Worm (Caenorhabditis elegans) whole organism, L1 larva: ENCODE results near the gene npr-11.
A peak's percentile ranks its signal among the peaks of the same experiment; 100 is the strongest.

Experiments used
- C04F5.9 ChIP-seq: sonication (generic microtip); optimal IDR thresholded peaks from 2 replicates; lab custom pipeline; 2016; ENCODE audit warnings: missing genetic modification characterization, missing compliant biosample characterization
- C16A3.4 ChIP-seq: fragments of 150-350 bp; optimal IDR thresholded peaks from 2 replicates; lab custom pipeline; 2014; ENCODE audit warnings: missing biosample characterization, missing genetic modification characterization
- F16B12.6 ChIP-seq: fragments of 150-350 bp; optimal IDR thresholded peaks from 2 replicates; lab custom pipeline; 2014; ENCODE audit warnings: missing biosample characterization, missing genetic modification characterization
- aly-2 ChIP-seq: fragments of 150-350 bp; optimal IDR thresholded peaks from 2 replicates; lab custom pipeline; 2014; ENCODE audit warnings: missing biosample characterization, missing genetic modification characterization
- blmp-1 ChIP-seq: fragments of 150-350 bp; optimal IDR thresholded peaks from 2 replicates; lab custom pipeline; 2014; ENCODE audit warnings: missing biosample characterization, missing genetic modification characterization
- ceh-63 ChIP-seq: fragments of 200-800 bp; sonication (Bioruptor generic); optimal IDR thresholded peaks from 2 replicates; lab custom pipeline; 2018; ENCODE audit warnings: mild to moderate bottlenecking, missing genetic modification characterization, missing compliant biosample characterization
- ceh-8 ChIP-seq: fragments of 200-800 bp; sonication (Bioruptor generic); optimal IDR thresholded peaks from 2 replicates; lab custom pipeline; 2018; ENCODE audit warnings: mild to moderate bottlenecking, missing genetic modification characterization, moderate library complexity, missing compliant biosample characterization
- ces-1 ChIP-seq: fragments of 150-350 bp; optimal IDR thresholded peaks from 2 replicates; lab custom pipeline; 2014; ENCODE audit warnings: missing biosample characterization, missing genetic modification reagents, missing genetic modification characterization
- efl-1 ChIP-seq, 4 experiments: fragments of 150-350 bp; optimal IDR thresholded peaks in 3 of 4; peaks in 1 of 4; 1 replicate in 1 of 4; 2 replicates in 3 of 4; lab custom pipeline; 2014; ENCODE audit warnings: missing biosample characterization in 2 of 4, missing genetic modification characterization in 2 of 4, missing genetic modification reagents in 2 of 4
- egl-13 ChIP-seq: sonication (generic microtip); optimal IDR thresholded peaks from 2 replicates; lab custom pipeline; 2016; ENCODE audit warnings: missing genotype, missing genetic modification reagents, missing genetic modification characterization, missing compliant biosample characterization
- fkh-10 ChIP-seq: sonication (generic microtip); optimal IDR thresholded peaks from 2 replicates; lab custom pipeline; 2017; ENCODE audit warnings: missing biosample characterization, missing genetic modification reagents, missing genetic modification characterization
- fkh-8 ChIP-seq: sonication (generic microtip); optimal IDR thresholded peaks from 2 replicates; lab custom pipeline; 2016; ENCODE audit warnings: mild to moderate bottlenecking, missing genetic modification characterization, missing compliant biosample characterization
- grh-1 ChIP-seq: fragments of 200-800 bp; sonication (Bioruptor generic); IDR thresholded peaks from 2 replicates; pipeline ENCODE4 v1.3.6; 2022; ENCODE audit warnings: missing genetic modification reagents, missing genetic modification characterization, missing compliant biosample characterization
- hlh-17 ChIP-seq: fragments of 200-800 bp; sonication (Bioruptor generic); optimal IDR thresholded peaks from 2 replicates; lab custom pipeline; 2018; ENCODE audit warnings: missing genetic modification characterization, mild to moderate bottlenecking, missing compliant biosample characterization, moderate library complexity, borderline replicate concordance
- hlh-4 ChIP-seq: sonication (generic microtip); optimal IDR thresholded peaks from 2 replicates; lab custom pipeline; 2016; ENCODE audit warnings: mild to moderate bottlenecking, missing genetic modification characterization, missing compliant biosample characterization
- hpl-2 ChIP-seq: fragments of 150-350 bp; optimal IDR thresholded peaks from 2 replicates; lab custom pipeline; 2014; ENCODE audit warnings: missing biosample characterization, missing genetic modification reagents, missing genetic modification characterization
- irx-1 ChIP-seq: sonication (generic microtip); optimal IDR thresholded peaks from 2 replicates; lab custom pipeline; 2016; ENCODE audit warnings: missing genetic modification characterization, missing compliant biosample characterization
- lin-14 ChIP-seq: fragments of 200-800 bp; sonication (Bioruptor generic); optimal IDR thresholded peaks from 2 replicates; lab custom pipeline; 2018; ENCODE audit warnings: mild to moderate bottlenecking, missing genetic modification characterization, moderate library complexity, missing compliant biosample characterization
- lin-15B ChIP-seq: fragments of 150-350 bp; sonication (generic microtip); optimal IDR thresholded peaks from 3 replicates; lab custom pipeline; 2014; ENCODE audit warnings: missing biosample characterization, missing genetic modification characterization
- lsy-2 ChIP-seq, 2 experiments: fragments of 150-350 bp; optimal IDR thresholded peaks; 2 replicates each; lab custom pipeline; 2014; ENCODE audit warnings: missing biosample characterization in 2 of 2, missing genetic modification characterization in 2 of 2
- mef-2 ChIP-seq: fragments of 150-350 bp; optimal IDR thresholded peaks from 2 replicates; lab custom pipeline; 2014; ENCODE audit warnings: missing biosample characterization, missing genetic modification characterization
- nhr-28 ChIP-seq: fragments of 150-350 bp; optimal IDR thresholded peaks from 2 replicates; lab custom pipeline; 2014; ENCODE audit warnings: missing biosample characterization, missing genetic modification characterization
- nhr-76 ChIP-seq: sonication (generic microtip); optimal IDR thresholded peaks from 2 replicates; lab custom pipeline; 2017; ENCODE audit warnings: missing biosample characterization, missing genetic modification characterization
- nhr-77 ChIP-seq: fragments of 150-350 bp; optimal IDR thresholded peaks from 2 replicates; lab custom pipeline; 2014; ENCODE audit warnings: missing biosample characterization, missing genetic modification characterization
- nhr-84 ChIP-seq: sonication (generic microtip); optimal IDR thresholded peaks from 2 replicates; lab custom pipeline; 2017; ENCODE audit warnings: missing biosample characterization, missing genetic modification characterization
- nhr-90 ChIP-seq: sonication (generic microtip); optimal IDR thresholded peaks from 2 replicates; lab custom pipeline; 2016; ENCODE audit warnings: mild to moderate bottlenecking, missing genetic modification characterization, missing compliant biosample characterization; ENCODE audit not compliant: poor library complexity
- pax-3 ChIP-seq: fragments of 200-800 bp; sonication (Bioruptor generic); optimal IDR thresholded peaks from 2 replicates; lab custom pipeline; 2018; ENCODE audit warnings: mild to moderate bottlenecking, missing genetic modification characterization, moderate library complexity, missing compliant biosample characterization
- rnt-1 ChIP-seq: sonication (generic microtip); optimal IDR thresholded peaks from 2 replicates; lab custom pipeline; 2016; ENCODE audit warnings: mild to moderate bottlenecking, missing genetic modification characterization, moderate library complexity, missing compliant biosample characterization
- skn-1 ChIP-seq: fragments of 150-350 bp; optimal IDR thresholded peaks from 2 replicates; lab custom pipeline; 2014; ENCODE audit warnings: missing biosample characterization, missing genetic modification characterization
- sox-4 ChIP-seq: sonication (generic microtip); optimal IDR thresholded peaks from 2 replicates; lab custom pipeline; 2016; ENCODE audit warnings: missing genetic modification characterization, missing compliant biosample characterization
- tbx-2 ChIP-seq: sonication (generic microtip); optimal IDR thresholded peaks from 2 replicates; lab custom pipeline; 2016; ENCODE audit warnings: missing genetic modification characterization, missing compliant biosample characterization
- tlp-1 ChIP-seq: fragments of 150-350 bp; optimal IDR thresholded peaks from 2 replicates; lab custom pipeline; 2014; ENCODE audit warnings: missing biosample characterization, missing genetic modification characterization
- unc-86 ChIP-seq: sonication (generic microtip); optimal IDR thresholded peaks from 2 replicates; lab custom pipeline; 2016; ENCODE audit warnings: missing genetic modification characterization, missing compliant biosample characterization
- zag-1 ChIP-seq: fragments of 150-350 bp; optimal IDR thresholded peaks from 2 replicates; lab custom pipeline; 2014; ENCODE audit warnings: missing biosample characterization, missing genetic modification characterization
- ztf-4 ChIP-seq: fragments of 150-350 bp; optimal IDR thresholded peaks from 2 replicates; lab custom pipeline; 2014; ENCODE audit warnings: missing biosample characterization, missing genetic modification characterization

The npr-11 gene

DNA sequence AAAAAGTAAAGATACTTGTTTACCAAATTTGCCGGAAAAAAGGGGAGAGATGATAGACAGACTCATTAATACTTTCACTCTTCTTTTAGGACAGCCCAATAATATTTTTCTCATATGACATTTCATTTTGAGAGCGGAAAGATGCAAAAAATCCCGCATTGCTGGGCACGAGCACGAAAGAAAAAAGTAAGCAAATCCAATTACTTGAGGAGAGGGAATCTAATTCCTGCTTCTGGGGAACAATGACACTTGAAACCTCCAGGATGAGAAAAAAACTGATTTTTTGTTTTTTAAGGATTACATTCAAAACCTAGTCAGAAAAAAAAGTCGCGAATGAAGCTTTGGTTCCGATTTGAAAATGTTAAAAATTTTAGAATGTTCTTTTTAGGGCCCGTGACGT, 38.6 kb downstream of the npr-11 start:
- TF ChIP-seq nhr-77 (no peak), hpl-2 (GFP tag; lab: Kevin White, UChicago) (no peak), hlh-17 (no peak), fkh-10 (GFP tag; lab: Kevin White, UChicago) (peak; percentile 83), unc-86 (no peak), rnt-1 (tag; lab: Kevin White, UChicago) (no peak), nhr-84 (tag; lab: Kevin White, UChicago) (no peak), lin-14 (GFP tag; lab: Kevin White, UChicago) (peak; percentile 44), zag-1 (tag; lab: Kevin White, UChicago) (no peak)

DNA sequence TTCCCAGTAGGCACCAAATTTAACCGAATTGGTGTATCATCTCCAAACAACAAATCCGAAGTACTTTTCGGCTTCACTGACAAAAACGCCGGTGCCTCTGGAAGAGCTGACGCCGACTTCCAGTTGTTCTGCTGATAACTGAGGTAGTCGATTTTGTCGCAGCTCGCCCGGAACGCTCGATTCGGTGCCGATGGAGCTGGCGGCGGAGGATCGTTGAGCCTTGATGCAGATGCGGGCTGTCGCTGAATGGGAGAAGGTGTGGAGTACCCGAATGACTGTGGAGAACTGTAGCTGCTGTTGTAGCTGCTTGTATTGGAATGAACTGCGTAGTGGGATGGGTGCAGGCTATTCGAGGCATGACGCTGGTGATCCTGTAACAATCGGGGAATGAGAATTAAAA, 42.3 kb downstream of the npr-11 start:
- no peak for TF ChIP-seq C16A3.4 (tag; lab: Kevin White, UChicago)
- no peak for TF ChIP-seq hlh-4 (tag; lab: Kevin White, UChicago)
- TF ChIP-seq ceh-63 (GFP tag; lab: Kevin White, UChicago) = no peak
- no peak for TF ChIP-seq nhr-28 (tag; lab: Kevin White, UChicago)
- no peak for TF ChIP-seq lsy-2 (tag; optimal IDR thresholded peaks at IDR 0.05; lab: Kevin White, UChicago)
- TF ChIP-seq nhr-90 (tag; lab: Kevin White, UChicago) = no peak
- TF ChIP-seq fkh-10 (GFP tag; lab: Kevin White, UChicago) = no peak
- no peak for TF ChIP-seq ces-1
- no peak for TF ChIP-seq sox-4 (tag; lab: Kevin White, UChicago)
- TF ChIP-seq C04F5.9 (tag; lab: Kevin White, UChicago) = no peak

DNA sequence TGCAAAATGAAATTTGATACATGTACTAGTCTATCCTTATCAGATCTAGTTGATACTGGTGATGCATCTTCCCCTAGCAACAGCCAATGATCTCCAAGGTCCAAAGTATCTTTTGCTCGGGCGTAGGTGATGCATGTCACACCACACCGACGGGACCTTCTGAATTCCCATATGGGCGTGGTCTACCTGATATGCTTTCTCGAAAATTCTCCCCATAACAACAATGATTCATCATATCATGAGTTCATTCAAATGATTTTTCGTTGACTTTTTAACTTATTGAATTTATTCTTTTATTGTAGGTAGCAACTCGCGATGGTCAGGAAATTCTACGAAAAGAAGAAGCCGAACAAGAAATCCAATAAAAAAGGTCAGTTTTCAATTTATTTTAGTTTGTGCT, 46.4 kb downstream of the npr-11 start, which contains the start of gene C46H3.1:
Gene C46H3.1, plus strand, starts transcription at position 301 of the 400 bp plus-strand sequence.
- TF ChIP-seq fkh-10 (GFP tag; lab: Kevin White, UChicago) (peak; percentile 36), C04F5.9 (tag; lab: Kevin White, UChicago) (no peak)

- TF ChIP-seq aly-2 (tag; lab: Kevin White, UChicago) (no peak), fkh-8 (no peak), nhr-76 (no peak), egl-13 (tag; lab: Kevin White, UChicago) (no peak), fkh-10 (GFP tag; lab: Kevin White, UChicago) (no peak), hpl-2 (GFP tag; lab: Kevin White, UChicago) (no peak), irx-1 (tag; lab: Kevin White, UChicago) (no peak), ceh-8 (no peak), lin-15B (tag; lab: Kevin White, UChicago) (no peak), unc-86 (no peak), skn-1 (tag; lab: Kevin White, UChicago) (no peak), ztf-4 (tag; lab: Kevin White, UChicago) (no peak), blmp-1 (tag; lab: Kevin White, UChicago) (no peak)
Observed at ce11 chrX:1207915-1208314, 47.5 kb downstream of the npr-11 start.

ce11 chrX:1206029-1206428, 49.4 kb downstream of the npr-11 start, which contains the start of gene T13G4.7:
Gene T13G4.7, minus strand, starts transcription at chrX:1206129.
- TF ChIP-seq tlp-1 (tag; lab: Kevin White, UChicago) = no peak
- TF ChIP-seq aly-2 (tag; lab: Kevin White, UChicago) = no peak
- no peak for TF ChIP-seq lsy-2 (tag; optimal IDR thresholded peaks at IDR 0.05; lab: Kevin White, UChicago)
- no peak for TF ChIP-seq pax-3 (tag; lab: Kevin White, UChicago)
- TF ChIP-seq mef-2 (tag; lab: Kevin White, UChicago) = no peak
- TF ChIP-seq tbx-2 = no peak
- TF ChIP-seq F16B12.6 (tag; lab: Kevin White, UChicago) = no peak
- TF ChIP-seq zag-1 (tag; lab: Kevin White, UChicago) = no peak

DNA sequence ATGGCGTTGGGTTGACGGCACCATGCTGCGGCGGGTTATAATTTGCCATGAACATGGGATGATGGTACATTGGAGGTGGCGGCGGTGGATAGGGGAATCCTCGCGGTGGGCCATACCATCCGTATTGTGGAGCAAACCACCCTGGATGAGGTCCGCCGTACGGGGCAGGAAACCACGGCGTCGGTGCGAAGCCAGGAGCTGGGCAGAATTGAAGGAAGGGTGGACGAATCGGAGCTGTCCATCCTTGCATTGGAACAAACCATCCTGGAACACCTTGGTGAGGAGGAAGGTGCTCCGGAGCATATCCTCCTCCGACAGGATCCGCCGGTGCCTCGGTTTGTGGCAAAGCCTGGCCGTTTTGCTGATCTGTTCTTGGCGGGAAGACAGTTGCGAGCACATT, 52.8 kb downstream of the npr-11 start:
- no peak for TF ChIP-seq efl-1 (optimal IDR thresholded peaks at IDR 0.05; lab: Kevin White, UChicago)
- TF ChIP-seq efl-1 (GFP tag; optimal IDR thresholded peaks at IDR 0.05 in 1 of 2; lab: Kevin White, UChicago) = peak in 1 of 2 experiments; percentile 22
- TF ChIP-seq mef-2 (tag; lab: Kevin White, UChicago) = no peak
- no peak for TF ChIP-seq grh-1 (GFP tag; lab: Robert Waterston, UW)
- no peak for TF ChIP-seq rnt-1 (tag; lab: Kevin White, UChicago)
